Worm (Caenorhabditis elegans) whole organism, young adult: ENCODE results near the gene twk-31.

Experiments
- F37B4.10 ChIP-seq: fragments of 200-800 bp; sonication (Bioruptor generic); IDR thresholded peaks from 2 replicates; pipeline ENCODE4 v1.3.6; 2022; ENCODE audit warnings: missing genetic modification characterization, missing compliant biosample characterization
- Y79H2A.3 ChIP-seq: fragments of 200-800 bp; sonication (Bioruptor generic); conservative IDR thresholded peaks from 2 replicates; pipeline ENCODE4 v1.3.6; 2022; ENCODE audit warnings: missing genetic modification reagents, missing genetic modification characterization, missing compliant biosample characterization
- ceh-40 ChIP-seq: fragments of 200-800 bp; sonication (Bioruptor generic); IDR thresholded peaks from 2 replicates; pipeline ENCODE4 v1.3.6; 2022; ENCODE audit warnings: missing genetic modification characterization, missing compliant biosample characterization
- dpl-1 ChIP-seq: fragments of 150-350 bp; optimal IDR thresholded peaks from 2 replicates; lab custom pipeline; 2014; ENCODE audit warnings: missing biosample characterization, missing genetic modification reagents, missing genetic modification characterization
- efl-1 ChIP-seq: fragments of 150-350 bp; optimal IDR thresholded peaks from 2 replicates; lab custom pipeline; 2014; ENCODE audit warnings: missing biosample characterization, missing genetic modification reagents, missing genetic modification characterization
- hsf-1 ChIP-seq: fragments of 200-800 bp; sonication (Bioruptor generic); IDR thresholded peaks from 2 replicates; pipeline ENCODE4 v1.3.6; 2022; ENCODE audit warnings: missing genetic modification reagents, missing genetic modification characterization, missing compliant biosample characterization
- lsl-1 ChIP-seq: fragments of 200-800 bp; sonication (Bioruptor generic); optimal IDR thresholded peaks from 2 replicates; lab custom pipeline; 2018; ENCODE audit warnings: mild to moderate bottlenecking, missing genetic modification characterization, moderate library complexity, missing compliant biosample characterization
- nhr-27 ChIP-seq: fragments of 200-800 bp; sonication (Bioruptor generic); optimal IDR thresholded peaks from 2 replicates; lab custom pipeline; 2018; ENCODE audit warnings: mild to moderate bottlenecking, missing genetic modification characterization, moderate library complexity, missing compliant biosample characterization

ce11 chrIII:11362915-11363314, 47.6 kb upstream of the twk-31 start:
- no peak for TF ChIP-seq dpl-1 (GFP tag; lab: Kevin White, UChicago)
- no peak for TF ChIP-seq lsl-1
- TF ChIP-seq ceh-40 (GFP tag; lab: Robert Waterston, UW): no peak
- TF ChIP-seq Y79H2A.3 (GFP tag; lab: Robert Waterston, UW): no peak
- no peak for TF ChIP-seq F37B4.10
- TF ChIP-seq efl-1: no peak
- no peak for TF ChIP-seq hsf-1 (GFP tag; lab: Robert Waterston, UW)
- TF ChIP-seq nhr-27: no peak
